Worm (Caenorhabditis elegans): ENCODE data around the gene K11H3.3.

DNA sequence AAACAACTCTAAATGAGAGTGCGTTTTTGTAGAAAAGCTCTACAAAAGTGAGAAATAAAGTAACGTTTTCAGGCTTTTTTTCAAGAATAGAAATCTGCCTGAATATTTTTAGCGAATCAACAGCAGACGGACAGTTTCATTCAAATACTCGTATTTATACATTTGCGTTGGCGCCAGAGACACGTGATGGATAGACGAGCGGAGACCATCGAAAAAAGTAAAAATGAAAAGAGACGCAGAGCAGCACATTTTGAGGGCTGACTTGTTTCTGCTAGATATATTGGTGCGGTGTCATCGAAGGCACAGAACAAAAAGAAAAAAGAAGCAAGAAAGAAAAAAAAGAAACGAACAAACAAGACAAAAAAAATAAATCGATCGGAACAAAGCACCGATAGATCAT lies 25.6 kb upstream of the K11H3.3 start:
- TF ChIP-seq ceh-24 (tag; optimal IDR thresholded peaks at IDR 0.05): no peak
- TF ChIP-seq ceh-34 (tag; optimal IDR thresholded peaks at IDR 0.05): no peak
- TF ChIP-seq pqm-1 (tag; optimal IDR thresholded peaks at IDR 0.05): no peak
- TF ChIP-seq sox-4 (tag; optimal IDR thresholded peaks at IDR 0.05): no peak
- TF ChIP-seq nhr-232 (tag; optimal IDR thresholded peaks at IDR 0.05): no peak
- no peak for TF ChIP-seq odd-2 (tag; optimal IDR thresholded peaks at IDR 0.05)
- no peak for TF ChIP-seq ceh-2 (tag; optimal IDR thresholded peaks at IDR 0.05)
- no peak for TF ChIP-seq madf-2 (tag; optimal IDR thresholded peaks at IDR 0.05)

Measured in whole organism, late embryonic.